Fruit fly (Drosophila melanogaster) whole organism, embryonic: ENCODE data around the gene lectin-37Db.

ENCODE experiments used
- Aef1 ChIP-seq: fragments of 200-800 bp; sonication (Bioruptor generic); IDR thresholded peaks from 3 replicates; pipeline ENCODE4 v1.3.6; 2022; ENCODE audit warnings: missing biosample characterization, missing genetic modification characterization
- Asciz ChIP-seq: fragments of 200-800 bp; sonication (Bioruptor generic); optimal IDR thresholded peaks from 2 replicates; lab custom pipeline; 2017; ENCODE audit warnings: missing biosample characterization, mild to moderate bottlenecking, missing genetic modification characterization, missing genetic modification reagents
- CG10209 ChIP-seq: fragments of 200-800 bp; sonication (Bioruptor generic); optimal IDR thresholded peaks from 3 replicates; lab custom pipeline; 2017; ENCODE audit warnings: missing biosample characterization, mild to moderate bottlenecking, missing genetic modification characterization, missing genetic modification reagents
- CG12219 ChIP-seq: fragments of 200-800 bp; sonication (Bioruptor generic); optimal IDR thresholded peaks from 3 replicates; lab custom pipeline; 2018; ENCODE audit warnings: missing biosample characterization, mild to moderate bottlenecking, missing genetic modification characterization
- CG12744 ChIP-seq: fragments of 200-800 bp; sonication (Bioruptor generic); optimal IDR thresholded peaks from 2 replicates; lab custom pipeline; 2016; ENCODE audit warnings: missing biosample characterization, missing genetic modification characterization
- CG12769 ChIP-seq: fragments of 200-800 bp; sonication (Bioruptor generic); optimal IDR thresholded peaks from 2 replicates; lab custom pipeline; 2019; ENCODE audit warnings: missing biosample characterization, mild to moderate bottlenecking, missing genetic modification characterization, moderate library complexity
- CG14710 ChIP-seq: fragments of 200-800 bp; sonication (Bioruptor generic); optimal IDR thresholded peaks from 3 replicates; lab custom pipeline; 2019; ENCODE audit warnings: missing biosample characterization, mild to moderate bottlenecking, missing genetic modification characterization, moderate library complexity
- CG15011 ChIP-seq: fragments of 200-800 bp; sonication (Bioruptor generic); optimal IDR thresholded peaks from 3 replicates; lab custom pipeline; 2018; ENCODE audit warnings: missing biosample characterization, mild to moderate bottlenecking, missing genetic modification characterization
- CG15479 ChIP-seq: fragments of 200-800 bp; sonication (Bioruptor generic); optimal IDR thresholded peaks from 3 replicates; lab custom pipeline; 2019; ENCODE audit warnings: missing biosample characterization, mild to moderate bottlenecking, missing genetic modification characterization, moderate library complexity
- CG16779 ChIP-seq: fragments of 200-800 bp; sonication (Bioruptor generic); IDR thresholded peaks from 2 replicates; pipeline ENCODE4 v1.3.6; 2022; ENCODE audit warnings: missing biosample characterization, missing genetic modification characterization
- CG17829 ChIP-seq: fragments of 200-800 bp; optimal IDR thresholded peaks from 2 replicates; lab custom pipeline; 2019; ENCODE audit warnings: missing biosample characterization, mild to moderate bottlenecking, missing genetic modification characterization, moderate library complexity
- CG33557 ChIP-seq: fragments of 200-800 bp; sonication (Bioruptor generic); optimal IDR thresholded peaks from 2 replicates; lab custom pipeline; 2019; ENCODE audit warnings: missing biosample characterization, mild to moderate bottlenecking, missing genetic modification characterization, moderate library complexity
- CG3407 ChIP-seq: fragments of 200-800 bp; sonication (Bioruptor generic); optimal IDR thresholded peaks from 2 replicates; lab custom pipeline; 2018; ENCODE audit warnings: missing biosample characterization, mild to moderate bottlenecking, missing genetic modification characterization
- CG34376 ChIP-seq: fragments of 200-800 bp; sonication (Bioruptor generic); optimal IDR thresholded peaks from 2 replicates; lab custom pipeline; 2018; ENCODE audit warnings: missing biosample characterization, mild to moderate bottlenecking, missing genetic modification characterization
- CG43689 ChIP-seq: fragments of 200-800 bp; sonication (Bioruptor generic); IDR thresholded peaks from 2 replicates; pipeline ENCODE4 v1.3.6; 2022; ENCODE audit warnings: missing biosample characterization, missing genetic modification characterization
- CG4424 ChIP-seq: fragments of 200-800 bp; sonication (Bioruptor generic); optimal IDR thresholded peaks from 3 replicates; lab custom pipeline; 2016; ENCODE audit warnings: missing biosample characterization, missing genetic modification characterization
- CG8290 ChIP-seq, 3 experiments: fragments of 200-800 bp; sonication (Bioruptor generic); optimal IDR thresholded peaks; 2 replicates each; lab custom pipeline; 2016 to 2019; ENCODE audit warnings: missing biosample characterization in 3 of 3, missing genetic modification characterization in 3 of 3, mild to moderate bottlenecking in 2 of 3, moderate library complexity in 1 of 3
- CG8924 ChIP-seq: fragments of 200-800 bp; optimal IDR thresholded peaks from 3 replicates; lab custom pipeline; 2019; ENCODE audit warnings: missing biosample characterization, mild to moderate bottlenecking, missing genetic modification characterization, moderate library complexity
- CG9215 ChIP-seq: fragments of 200-800 bp; sonication (Bioruptor generic); IDR thresholded peaks from 2 replicates; pipeline ENCODE4 v1.3.6; 2022; ENCODE audit warnings: missing biosample characterization, missing genetic modification characterization
- ERR ChIP-seq: fragments of 200-800 bp; sonication (Bioruptor generic); optimal IDR thresholded peaks from 2 replicates; lab custom pipeline; 2016; ENCODE audit warnings: missing biosample characterization, missing genetic modification characterization
- HLH54F ChIP-seq: fragments of 200-800 bp; sonication (Bioruptor generic); optimal IDR thresholded peaks from 3 replicates; lab custom pipeline; 2016; ENCODE audit warnings: missing biosample characterization, missing genetic modification characterization
- Hr78 ChIP-seq, 2 experiments: fragments of 200-800 bp in 1 of 2; fragments of >200 bp in 1 of 2; sonication (Bioruptor generic) in 1 of 2; optimal IDR thresholded peaks; 2 replicates each; lab custom pipeline; 2017 to 2019; ENCODE audit warnings: missing biosample characterization in 2 of 2, missing genetic modification characterization in 2 of 2, mild to moderate bottlenecking in 1 of 2, moderate library complexity in 1 of 2
- Jarid2 ChIP-seq: fragments of 200-800 bp; sonication (Bioruptor generic); optimal IDR thresholded peaks from 3 replicates; lab custom pipeline; 2017; ENCODE audit warnings: mild to moderate bottlenecking, missing biosample characterization, missing genetic modification reagents, missing genetic modification characterization
- Lhr ChIP-seq: fragments of 200-800 bp; sonication (Bioruptor generic); optimal IDR thresholded peaks from 3 replicates; lab custom pipeline; 2017; ENCODE audit warnings: mild to moderate bottlenecking, missing biosample characterization, missing genetic modification reagents, missing genetic modification characterization
- PHDP ChIP-seq: fragments of 200-800 bp; sonication (Bioruptor generic); optimal IDR thresholded peaks from 3 replicates; lab custom pipeline; 2018; ENCODE audit warnings: missing biosample characterization, mild to moderate bottlenecking, missing genetic modification characterization, moderate library complexity
- Poxn ChIP-seq: fragments of 200-800 bp; sonication (Bioruptor generic); IDR thresholded peaks from 2 replicates; pipeline ENCODE4 v1.3.6; 2022; ENCODE audit warnings: missing biosample characterization, missing genetic modification characterization
- Rx ChIP-seq: fragments of 200-800 bp; sonication (Bioruptor generic); IDR thresholded peaks from 2 replicates; pipeline ENCODE4 v1.3.6; 2022; ENCODE audit warnings: missing biosample characterization, missing genetic modification characterization
- bab2 ChIP-seq: fragments of 200-800 bp; sonication (Bioruptor generic); optimal IDR thresholded peaks from 2 replicates; lab custom pipeline; 2016; ENCODE audit warnings: missing biosample characterization, missing genetic modification characterization
- bowl ChIP-seq: fragments of 200-800 bp; sonication (Bioruptor generic); IDR thresholded peaks from 2 replicates; pipeline ENCODE4 v1.3.6; 2022; ENCODE audit warnings: missing biosample characterization, missing genetic modification characterization
- br ChIP-seq: fragments of >200 bp; optimal IDR thresholded peaks from 2 replicates; lab custom pipeline; 2017
- cad ChIP-seq: fragments of >200 bp; optimal IDR thresholded peaks from 2 replicates; lab custom pipeline; 2017; ENCODE audit warnings: missing biosample characterization, missing genetic modification characterization
- crol ChIP-seq: fragments of 200-800 bp; sonication (Bioruptor generic); IDR thresholded peaks from 2 replicates; pipeline ENCODE4 v1.3.6; 2022; ENCODE audit warnings: missing biosample characterization, missing genetic modification characterization
- disco-r ChIP-seq: fragments of 200-800 bp; sonication (Bioruptor generic); optimal IDR thresholded peaks from 2 replicates; lab custom pipeline; 2016; ENCODE audit warnings: missing biosample characterization, missing genetic modification characterization
- dmrt99B ChIP-seq: fragments of 200-800 bp; sonication (Bioruptor generic); optimal IDR thresholded peaks from 2 replicates; lab custom pipeline; 2018; ENCODE audit warnings: missing biosample characterization, mild to moderate bottlenecking, missing genetic modification characterization, moderate library complexity
- jing ChIP-seq: fragments of 200-800 bp; sonication (Bioruptor generic); optimal IDR thresholded peaks from 2 replicates; lab custom pipeline; 2018; ENCODE audit warnings: missing biosample characterization, mild to moderate bottlenecking, missing genetic modification characterization
- kay ChIP-seq: fragments of 200-800 bp; sonication (Bioruptor generic); optimal IDR thresholded peaks from 2 replicates; lab custom pipeline; 2016; ENCODE audit warnings: missing biosample characterization, missing genetic modification characterization
- ken ChIP-seq: fragments of 200-800 bp; sonication (Bioruptor generic); IDR thresholded peaks from 3 replicates; pipeline ENCODE4 v1.3.6; 2022; ENCODE audit warnings: missing biosample characterization, missing genetic modification characterization
- lab ChIP-seq: fragments of 200-800 bp; sonication (Bioruptor generic); optimal IDR thresholded peaks from 3 replicates; lab custom pipeline; 2017; ENCODE audit warnings: missing biosample characterization, missing genetic modification characterization, mild to moderate bottlenecking, moderate library complexity, missing genetic modification reagents
- lmd ChIP-seq: fragments of 200-800 bp; sonication (Bioruptor generic); IDR thresholded peaks from 2 replicates; pipeline ENCODE4 v1.3.6; 2022; ENCODE audit warnings: missing biosample characterization, missing genetic modification characterization
- mirr ChIP-seq: fragments of 200-800 bp; sonication (Bioruptor generic); optimal IDR thresholded peaks from 3 replicates; lab custom pipeline; 2018; ENCODE audit warnings: missing biosample characterization, mild to moderate bottlenecking, missing genetic modification characterization
- nmo ChIP-seq: fragments of 200-800 bp; sonication (Bioruptor generic); optimal IDR thresholded peaks from 2 replicates; lab custom pipeline; 2018; ENCODE audit warnings: missing biosample characterization, mild to moderate bottlenecking, missing genetic modification characterization, moderate library complexity
- otp ChIP-seq: fragments of 200-800 bp; sonication (Bioruptor generic); IDR thresholded peaks from 3 replicates; pipeline ENCODE4, ENCODE4 v1.3.6; 2022; ENCODE audit warnings: missing biosample characterization, missing genetic modification characterization
- run ChIP-seq: fragments of 200-800 bp; sonication (Bioruptor generic); optimal IDR thresholded peaks from 3 replicates; lab custom pipeline; 2018; ENCODE audit warnings: missing biosample characterization, mild to moderate bottlenecking, missing genetic modification characterization
- sens ChIP-seq: fragments of 200-800 bp; sonication (Bioruptor generic); peaks from one replicate; lab custom pipeline; 2016; ENCODE audit warnings: missing biosample characterization, missing genetic modification characterization
- tap ChIP-seq: fragments of 200-800 bp; optimal IDR thresholded peaks from 3 replicates; lab custom pipeline; 2019; ENCODE audit warnings: missing biosample characterization, mild to moderate bottlenecking, missing genetic modification characterization, moderate library complexity
- trem ChIP-seq: fragments of 200-800 bp; optimal IDR thresholded peaks from 3 replicates; lab custom pipeline; 2019; ENCODE audit warnings: missing biosample characterization, mild to moderate bottlenecking, missing genetic modification characterization, moderate library complexity
- unc-4 ChIP-seq: fragments of 200-800 bp; sonication (Bioruptor generic); IDR thresholded peaks from 2 replicates; pipeline ENCODE4 v1.3.6; 2022; ENCODE audit warnings: missing biosample characterization, missing genetic modification characterization; ENCODE audit not compliant: partially characterized antibody
- vnd ChIP-seq: fragments of 200-800 bp; sonication (Bioruptor generic); IDR thresholded peaks from 3 replicates; pipeline ENCODE4 v1.3.6; 2022; ENCODE audit warnings: missing biosample characterization, missing genetic modification characterization; ENCODE audit not compliant: partially characterized antibody
- zen ChIP-seq: fragments of 200-800 bp; sonication (Bioruptor generic); optimal IDR thresholded peaks from 3 replicates; lab custom pipeline; 2018; ENCODE audit warnings: missing biosample characterization, mild to moderate bottlenecking, missing genetic modification characterization, moderate library complexity
- zf30C ChIP-seq: fragments of 200-800 bp; sonication (Bioruptor generic); optimal IDR thresholded peaks from 3 replicates; lab custom pipeline; 2018; ENCODE audit warnings: missing biosample characterization, mild to moderate bottlenecking, missing genetic modification characterization

The lectin-37Db gene

DNA sequence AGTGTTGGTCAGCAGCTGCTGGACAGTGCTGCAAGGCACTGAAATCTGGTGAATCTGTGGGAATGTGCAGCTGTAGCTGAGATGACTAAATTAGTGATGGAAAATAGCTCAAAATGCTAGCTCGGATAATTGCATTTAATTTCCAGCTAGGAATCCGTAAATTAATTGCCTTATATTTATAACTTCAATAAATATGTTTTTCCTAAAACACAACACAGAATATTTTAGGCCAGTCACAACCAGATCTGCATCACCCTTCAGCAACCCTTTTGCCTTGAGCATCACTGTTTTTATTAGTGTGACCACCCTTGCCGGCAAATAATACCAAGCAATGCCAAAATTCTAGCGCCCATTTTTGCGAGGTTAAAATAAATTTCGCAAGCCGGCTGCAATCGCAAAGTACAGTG lies 25.9 kb downstream of the lectin-37Db start, which contains the start of gene Hs2st (continued):
- peak; percentile 80 for TF ChIP-seq CG15011
- peak; percentile 86 for TF ChIP-seq CG33557
- peak; percentile 93 for TF ChIP-seq CG15479 (GFP tag; lab: Kevin White, UChicago)
- peak; percentile 93 for TF ChIP-seq CG17829
- TF ChIP-seq Rx (GFP tag; lab: Robert Waterston, UW), result peak; percentile 90
- peak; percentile 96 for TF ChIP-seq bab2 (GFP tag; lab: Kevin White, UChicago)
- TF ChIP-seq zf30C (GFP tag; lab: Kevin White, UChicago), result no peak
- TF ChIP-seq nmo (GFP tag; lab: Kevin White, UChicago), result peak; percentile 97
- TF ChIP-seq unc-4 (GFP tag; lab: Robert Waterston, UW), result 0 out of 2 replicates have a peak, but pooled peaks have one; percentile 44
- TF ChIP-seq mirr (GFP tag; lab: Kevin White, UChicago), result peak; percentile 79
- peak; percentile 19 for TF ChIP-seq run (tag; lab: Kevin White, UChicago)
- TF ChIP-seq dmrt99B, result peak; percentile 86
- peak; percentile 86 for TF ChIP-seq CG34376 (GFP tag; lab: Kevin White, UChicago)
- peak; percentile 96 for TF ChIP-seq CG9215 (GFP tag; lab: Robert Waterston, UW)
- TF ChIP-seq vnd (GFP tag; lab: Robert Waterston, UW), result peak; percentile 24; the same call in 1 of the 3 replicates
- peak; percentile 74 for TF ChIP-seq CG3407 (GFP tag; lab: Kevin White, UChicago)
- peak; percentile 88 for TF ChIP-seq CG8924 (tag; lab: Kevin White, UChicago)
- peak; percentile 48; the same call in 1 of the 2 replicates for TF ChIP-seq bowl (GFP tag; lab: Robert Waterston, UW)
- peak; percentile 83 for TF ChIP-seq trem
- peak; percentile 72 for TF ChIP-seq tap (tag; lab: Kevin White, UChicago)
- peak; percentile 97 for TF ChIP-seq HLH54F (GFP tag; lab: Kevin White, UChicago)
- TF ChIP-seq Aef1 (GFP tag; lab: Robert Waterston, UW), result peak; percentile 94
- TF ChIP-seq ERR, result peak; percentile 87
- no peak for TF ChIP-seq Hr78 (GFP tag; optimal IDR thresholded peaks at IDR 0.05; lab: Kevin White, UChicago)
- TF ChIP-seq CG12219 (GFP tag; lab: Kevin White, UChicago), result peak; percentile 67
- TF ChIP-seq lab (GFP tag; lab: Kevin White, UChicago), result peak; percentile 93
- TF ChIP-seq CG8290 (GFP tag; optimal IDR thresholded peaks at IDR 0.05; lab: Kevin White, UChicago), result peak; percentile 94
- peak; percentile 83 to 95 for TF ChIP-seq CG8290 (tag; optimal IDR thresholded peaks at IDR 0.05; lab: Kevin White, UChicago)
- no peak; the same call in 1 of the 2 replicates for TF ChIP-seq crol (GFP tag; lab: Robert Waterston, UW)
- peak; percentile 96 for TF ChIP-seq CG12769 (tag; lab: Kevin White, UChicago)
- TF ChIP-seq zen (tag; lab: Kevin White, UChicago), result peak; percentile 90
- TF ChIP-seq kay (GFP tag; lab: Kevin White, UChicago), result peak; percentile 91
- TF ChIP-seq ken, result peak; percentile 95
- TF ChIP-seq cad (GFP tag; lab: Kevin White, UChicago), result no peak
- TF ChIP-seq CG16779 (GFP tag; lab: Robert Waterston, UW), result peak; percentile 83
- TF ChIP-seq CG43689, result peak; percentile 67
- TF ChIP-seq sens (GFP tag; lab: Kevin White, UChicago), result peak; percentile 99
- peak; percentile 91 for TF ChIP-seq Poxn (GFP tag; lab: Robert Waterston, UW)
- peak; percentile 86 for TF ChIP-seq PHDP (tag; lab: Kevin White, UChicago)
- TF ChIP-seq br (lab: Kevin White, UChicago), result no peak
- TF ChIP-seq Lhr, result peak; percentile 92
- peak; percentile 87 for TF ChIP-seq disco-r
- peak; percentile 93 for TF ChIP-seq CG4424 (GFP tag; lab: Kevin White, UChicago)
- peak; percentile 62 for TF ChIP-seq Asciz
- TF ChIP-seq jing (GFP tag; lab: Kevin White, UChicago), result peak; percentile 74
- peak; percentile 92 for TF ChIP-seq CG12744 (GFP tag; lab: Kevin White, UChicago)
- TF ChIP-seq CG14710 (tag; lab: Kevin White, UChicago), result peak; percentile 93
- peak; percentile 79; the same call in 2 of the 3 replicates for TF ChIP-seq otp
- TF ChIP-seq Jarid2 (GFP tag; lab: Kevin White, UChicago), result peak; percentile 66
- TF ChIP-seq CG10209 (GFP tag; lab: Kevin White, UChicago), result peak; percentile 94
- peak; percentile 96 for TF ChIP-seq lmd (GFP tag; lab: Robert Waterston, UW)
